Fruit fly (Drosophila melanogaster) whole organism, adult: ENCODE measurements around the gene plh.
A peak's percentile ranks its signal among the peaks of the same experiment; 100 is the strongest.

ENCODE experiments used
- CG33017 ChIP-seq: fragments of 200-800 bp; sonication (Bioruptor generic); optimal IDR thresholded peaks from 2 replicates; lab custom pipeline; 2018; ENCODE audit warnings: missing biosample characterization, mild to moderate bottlenecking, missing genetic modification characterization, moderate library complexity
- CG5204 ChIP-seq: fragments of 200-800 bp; sonication (Bioruptor generic); optimal IDR thresholded peaks from 2 replicates; lab custom pipeline; 2016; ENCODE audit warnings: missing biosample characterization, missing genetic modification characterization
- CG7045 ChIP-seq: fragments of 200-800 bp; sonication (Bioruptor generic); optimal IDR thresholded peaks from 2 replicates; lab custom pipeline; 2017; ENCODE audit warnings: missing biosample characterization, mild to moderate bottlenecking, missing genetic modification characterization
- CG7101 ChIP-seq: fragments of 200-800 bp; sonication (Bioruptor generic); optimal IDR thresholded peaks from 2 replicates; lab custom pipeline; 2018; ENCODE audit warnings: missing biosample characterization, mild to moderate bottlenecking, missing genetic modification characterization, moderate library complexity
- Crg-1 ChIP-seq: fragments of 200-800 bp; sonication (Bioruptor generic); optimal IDR thresholded peaks from 2 replicates; lab custom pipeline; 2016; ENCODE audit warnings: missing biosample characterization, missing genetic modification characterization
- Mnt ChIP-seq: fragments of 200-800 bp; sonication (Bioruptor generic); optimal IDR thresholded peaks from 2 replicates; lab custom pipeline; 2016; ENCODE audit warnings: missing biosample characterization, mild to moderate bottlenecking, missing genetic modification characterization
- cic ChIP-seq: fragments of 200-800 bp; sonication (Bioruptor generic); optimal IDR thresholded peaks from 2 replicates; lab custom pipeline; 2017; ENCODE audit warnings: missing biosample characterization, mild to moderate bottlenecking, missing genetic modification characterization, moderate library complexity
- cnc ChIP-seq, 2 experiments: fragments of >200 bp; optimal IDR thresholded peaks; 2 replicates each; lab custom pipeline; 2017
- kay ChIP-seq: fragments of 200-800 bp; sonication (Bioruptor generic); peaks from one replicate; lab custom pipeline; 2016; ENCODE audit warnings: missing biosample characterization, missing genetic modification characterization, borderline replicate concordance
- ovo ChIP-seq: fragments of 200-800 bp; sonication (Bioruptor generic); optimal IDR thresholded peaks from 2 replicates; lab custom pipeline; 2016; ENCODE audit warnings: missing biosample characterization, missing genetic modification characterization

DNA sequence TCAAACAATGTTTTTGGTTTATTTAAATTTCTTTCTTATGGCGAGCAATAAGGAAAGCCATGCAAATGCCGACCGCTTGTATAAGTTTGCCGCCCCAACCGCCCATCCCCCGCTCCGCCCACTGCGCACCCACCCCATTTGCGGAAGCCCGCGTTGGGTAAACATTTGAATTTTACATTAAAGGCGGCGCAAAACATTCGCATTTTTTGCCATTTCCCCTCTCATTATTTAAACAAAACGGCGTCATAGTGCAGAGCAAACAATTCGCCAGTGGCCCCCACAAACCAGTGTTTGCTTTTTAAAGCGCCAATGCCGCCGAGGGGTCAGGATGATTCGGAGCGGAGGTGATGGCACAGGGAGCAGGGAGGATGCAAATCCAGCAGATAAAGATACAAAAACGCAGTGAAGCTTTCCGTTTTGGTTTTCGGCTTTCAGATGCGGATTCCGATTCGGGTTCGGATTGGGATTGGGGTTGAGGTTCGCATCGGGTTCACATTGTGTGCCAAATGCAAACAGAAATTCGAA, 24.6 kb upstream of the plh start:
- TF ChIP-seq ovo (GFP tag; lab: Kevin White, UChicago) = peak; percentile 39
- no peak for TF ChIP-seq kay (GFP tag; lab: Kevin White, UChicago)
- peak; percentile 30 for TF ChIP-seq CG7045 (GFP tag; lab: Kevin White, UChicago)
- no peak for TF ChIP-seq cnc (optimal IDR thresholded peaks at IDR 0.05; lab: Kevin White, UChicago)
- peak; percentile 8 for TF ChIP-seq CG7101 (tag; lab: Kevin White, UChicago)
- TF ChIP-seq CG5204 = no peak
- TF ChIP-seq Crg-1 (GFP tag; lab: Kevin White, UChicago) = no peak
- TF ChIP-seq Mnt (GFP tag; lab: Kevin White, UChicago) = no peak
- no peak for TF ChIP-seq CG33017 (tag; lab: Kevin White, UChicago)
- peak; percentile 6 for TF ChIP-seq cic (GFP tag; lab: Kevin White, UChicago)
